Fruit fly (Drosophila melanogaster): Measurements from ENCODE around the gene trp.

Gene trp

dm6 chr3R:29894393-29894792 is 25.7 kb downstream of the trp start (continued):
- no peak for TF ChIP-seq Optix (GFP tag; IDR thresholded peaks at IDR 0.05)
- TF ChIP-seq CG6254 (GFP tag; optimal IDR thresholded peaks at IDR 0.05) = peak; percentile 48
- peak; percentile 61 for TF ChIP-seq CG30403 (GFP tag; optimal IDR thresholded peaks at IDR 0.05)
- TF ChIP-seq CG10654 (GFP tag; optimal IDR thresholded peaks at IDR 0.05) = peak; percentile 25
- peak; percentile 20 for TF ChIP-seq exex (tag; optimal IDR thresholded peaks at IDR 0.05)
- TF ChIP-seq CG5180 (GFP tag; optimal IDR thresholded peaks at IDR 0.05) = peak; percentile 55
- TF ChIP-seq ind (GFP tag; optimal IDR thresholded peaks at IDR 0.05) = peak; percentile 63
- no peak for TF ChIP-seq CG7745 (tag; optimal IDR thresholded peaks at IDR 0.05)
- TF ChIP-seq CG11723 (GFP tag; optimal IDR thresholded peaks at IDR 0.05) = peak; percentile 24
- peak; percentile 69 for TF ChIP-seq phol (tag; optimal IDR thresholded peaks at IDR 0.05)
- no peak for TF ChIP-seq disco-r (GFP tag; optimal IDR thresholded peaks at IDR 0.05)
- no peak for TF ChIP-seq CG16815 (GFP tag; optimal IDR thresholded peaks at IDR 0.05)
- no peak for TF ChIP-seq CG2875 (GFP tag; optimal IDR thresholded peaks at IDR 0.05)
- TF ChIP-seq Fer2 (tag; optimal IDR thresholded peaks at IDR 0.05) = peak; percentile 35
- TF ChIP-seq CG10147 (GFP tag; optimal IDR thresholded peaks at IDR 0.05) = peak; percentile 59
- TF ChIP-seq corto (GFP tag; optimal IDR thresholded peaks at IDR 0.05) = no peak
- TF ChIP-seq Mrtf (GFP tag; IDR thresholded peaks at IDR 0.05) = peak; percentile 45; the same call in 1 of the 3 replicates
- no peak for TF ChIP-seq Poxn (GFP tag; IDR thresholded peaks at IDR 0.05)
- TF ChIP-seq CG17385 (GFP tag; optimal IDR thresholded peaks at IDR 0.05) = peak; percentile 57
- TF ChIP-seq cato (GFP tag; optimal IDR thresholded peaks at IDR 0.05; ENCODE audit: borderline replicate concordance) = no peak
- no peak for TF ChIP-seq stwl (tag; optimal IDR thresholded peaks at IDR 0.05)
- no peak; the same call in 1 of the 2 replicates for TF ChIP-seq CG10321 (GFP tag; IDR thresholded peaks at IDR 0.05)
- TF ChIP-seq CG18262 (tag; optimal IDR thresholded peaks at IDR 0.05) = peak; percentile 67
- TF ChIP-seq CG16813 (GFP tag; IDR thresholded peaks at IDR 0.05; ENCODE audit: partially characterized antibody) = no peak
- TF ChIP-seq unc-4 (GFP tag; IDR thresholded peaks at IDR 0.05; ENCODE audit: partially characterized antibody) = no peak
- TF ChIP-seq GATAe (GFP tag; conservative IDR thresholded peaks at IDR 0.05) = no peak
- peak; percentile 72 for TF ChIP-seq Sox102F (GFP tag; optimal IDR thresholded peaks at IDR 0.05)
- peak; percentile 80 for TF ChIP-seq Ets65A (GFP tag)
- TF ChIP-seq CG34376 (GFP tag; optimal IDR thresholded peaks at IDR 0.05) = peak; percentile 6
- no peak for TF ChIP-seq Hand (GFP tag; optimal IDR thresholded peaks at IDR 0.05)
- peak; percentile 31; the same call in 1 of the 2 replicates for TF ChIP-seq CG4730 (GFP tag; IDR thresholded peaks at IDR 0.05)
- peak; percentile 66 for TF ChIP-seq CG13296 (GFP tag; optimal IDR thresholded peaks at IDR 0.05)
- peak; percentile 73 for TF ChIP-seq Atf6 (GFP tag; IDR thresholded peaks at IDR 0.05)
- no peak for TF ChIP-seq ro (GFP tag; IDR thresholded peaks at IDR 0.05)
- TF ChIP-seq oc (tag; optimal IDR thresholded peaks at IDR 0.05) = no peak
- TF ChIP-seq HLH54F (GFP tag; optimal IDR thresholded peaks at IDR 0.05) = peak; percentile 41
- peak; percentile 57; the same call in 1 of the 2 replicates for TF ChIP-seq seq (GFP tag; IDR thresholded peaks at IDR 0.05)
- peak; percentile 57 for TF ChIP-seq CG10209 (GFP tag; optimal IDR thresholded peaks at IDR 0.05)
- TF ChIP-seq D19A (tag; optimal IDR thresholded peaks at IDR 0.05) = peak; percentile 52
- TF ChIP-seq CG12071 (GFP tag; optimal IDR thresholded peaks at IDR 0.05) = peak; percentile 64
- no peak for TF ChIP-seq ftz-f1 (GFP tag; optimal IDR thresholded peaks at IDR 0.05)
- TF ChIP-seq shn (GFP tag; optimal IDR thresholded peaks at IDR 0.05) = peak; percentile 32
- peak; percentile 89 for TF ChIP-seq dysf (GFP tag; IDR thresholded peaks at IDR 0.05)
- TF ChIP-seq ERR (GFP tag; optimal IDR thresholded peaks at IDR 0.05) = no peak
- no peak for TF ChIP-seq Nf-YA (GFP tag; IDR thresholded peaks at IDR 0.05)
- no peak for TF ChIP-seq CG2116 (GFP tag; optimal IDR thresholded peaks at IDR 0.05)
- peak; percentile 16 for TF ChIP-seq CG15696 (tag; optimal IDR thresholded peaks at IDR 0.05)
- TF ChIP-seq CG32767 (GFP tag; IDR thresholded peaks at IDR 0.05) = peak; percentile 54; the same call in 1 of the 2 replicates
- peak; percentile 24 for TF ChIP-seq tio (GFP tag; optimal IDR thresholded peaks at IDR 0.05)
- no peak for TF ChIP-seq pita (GFP tag; optimal IDR thresholded peaks at IDR 0.05)
- TF ChIP-seq CG31224 (GFP tag; IDR thresholded peaks at IDR 0.05) = peak; percentile 59; the same call in 1 of the 2 replicates
